Worm (Caenorhabditis elegans) whole organism, L2 larva: Measurements from ENCODE around the gene srh-166.

Experiments used
- C34F6.9 ChIP-seq: fragments of 150-350 bp; optimal IDR thresholded peaks from 2 replicates; lab custom pipeline; 2014; ENCODE audit warnings: missing biosample characterization, missing genetic modification characterization
- F13H6.1 ChIP-seq: sonication (generic microtip); optimal IDR thresholded peaks from 2 replicates; lab custom pipeline; 2016; ENCODE audit warnings: missing genetic modification characterization, missing compliant biosample characterization
- Y55F3AM.14 ChIP-seq: fragments of 200-800 bp; sonication (Bioruptor generic); optimal IDR thresholded peaks from 2 replicates; lab custom pipeline; 2018; ENCODE audit warnings: mild to moderate bottlenecking, missing genetic modification characterization, missing compliant biosample characterization
- alr-1 ChIP-seq: fragments of 150-350 bp; optimal IDR thresholded peaks from 2 replicates; lab custom pipeline; 2014; ENCODE audit warnings: missing biosample characterization, missing genetic modification characterization
- aly-2 ChIP-seq: fragments of 150-350 bp; optimal IDR thresholded peaks from 2 replicates; lab custom pipeline; 2014; ENCODE audit warnings: missing biosample characterization, missing genetic modification characterization
- ama-1 ChIP-seq: fragments of 150-350 bp; optimal IDR thresholded peaks from 2 replicates; lab custom pipeline; 2018; ENCODE audit warnings: inconsistent platforms
- ceh-16 ChIP-seq: fragments of 150-350 bp; optimal IDR thresholded peaks from 2 replicates; lab custom pipeline; 2014; ENCODE audit warnings: missing biosample characterization, missing genetic modification characterization
- ceh-82 ChIP-seq: fragments of 150-350 bp; optimal IDR thresholded peaks from 2 replicates; lab custom pipeline; 2014; ENCODE audit warnings: missing biosample characterization, missing genetic modification characterization
- crh-2 ChIP-seq: sonication (generic microtip); optimal IDR thresholded peaks from 2 replicates; lab custom pipeline; 2017; ENCODE audit warnings: missing biosample characterization, missing genetic modification characterization
- egl-27 ChIP-seq: sonication (generic microtip); optimal IDR thresholded peaks from 3 replicates; lab custom pipeline; 2017; ENCODE audit warnings: missing biosample characterization, missing genetic modification reagents, missing genetic modification characterization
- elt-1 ChIP-seq: fragments of 150-350 bp; optimal IDR thresholded peaks from 2 replicates; lab custom pipeline; 2014; ENCODE audit warnings: missing biosample characterization, missing genetic modification characterization
- elt-3 ChIP-seq: sonication (generic microtip); optimal IDR thresholded peaks from 2 replicates; lab custom pipeline; 2017; ENCODE audit warnings: missing biosample characterization, missing genetic modification characterization
- gmeb-1 ChIP-seq: fragments of 150-350 bp; optimal IDR thresholded peaks from 2 replicates; lab custom pipeline; 2014; ENCODE audit warnings: missing biosample characterization, missing genetic modification characterization
- lin-11 ChIP-seq: fragments of 150-350 bp; sonication (generic microtip); optimal IDR thresholded peaks from 2 replicates; lab custom pipeline; 2014; ENCODE audit warnings: missing biosample characterization, missing genetic modification characterization, inconsistent platforms, mixed read lengths
- lin-13 ChIP-seq: fragments of 150-350 bp; optimal IDR thresholded peaks from 2 replicates; lab custom pipeline; 2014; ENCODE audit warnings: missing biosample characterization, missing genetic modification reagents, missing genetic modification characterization
- lin-39 ChIP-seq: fragments of 150-350 bp; optimal IDR thresholded peaks from 2 replicates; lab custom pipeline; 2014; ENCODE audit warnings: missing biosample characterization, missing genetic modification reagents, missing genetic modification characterization
- lsy-2 ChIP-seq, 2 experiments: fragments of 150-350 bp in 1 of 2; sonication (generic microtip) in 1 of 2; optimal IDR thresholded peaks; 2 replicates each; lab custom pipeline; 2014 to 2017; ENCODE audit warnings: missing biosample characterization in 2 of 2, missing genetic modification characterization in 2 of 2
- mab-5 ChIP-seq: fragments of 150-350 bp; optimal IDR thresholded peaks from 2 replicates; lab custom pipeline; 2014; ENCODE audit warnings: missing biosample characterization, missing genetic modification characterization
- mbf-1 ChIP-seq: sonication (generic microtip); optimal IDR thresholded peaks from 2 replicates; lab custom pipeline; 2017; ENCODE audit warnings: missing biosample characterization, missing genetic modification characterization
- mdl-1 ChIP-seq, 2 experiments: fragments of 150-350 bp in 1 of 2; sonication (generic microtip) in 1 of 2; optimal IDR thresholded peaks; 2 replicates each; lab custom pipeline; 2017; ENCODE audit warnings: missing biosample characterization in 2 of 2, missing genetic modification characterization in 2 of 2
- nhr-10 ChIP-seq: sonication (generic microtip); optimal IDR thresholded peaks from 2 replicates; lab custom pipeline; 2017; ENCODE audit warnings: missing biosample characterization, missing genetic modification characterization
- nhr-11 ChIP-seq: fragments of 150-350 bp; optimal IDR thresholded peaks from 2 replicates; lab custom pipeline; 2014; ENCODE audit warnings: missing biosample characterization, missing genetic modification characterization
- nhr-12 ChIP-seq: fragments of 150-350 bp; optimal IDR thresholded peaks from 2 replicates; lab custom pipeline; 2014; ENCODE audit warnings: missing biosample characterization, missing genetic modification characterization
- nhr-129 ChIP-seq: fragments of 150-350 bp; optimal IDR thresholded peaks from 2 replicates; lab custom pipeline; 2014; ENCODE audit warnings: missing biosample characterization, missing genetic modification characterization
- nhr-21 ChIP-seq: fragments of 150-350 bp; optimal IDR thresholded peaks from 2 replicates; lab custom pipeline; 2014; ENCODE audit warnings: missing biosample characterization, missing genetic modification characterization
- nhr-23 ChIP-seq: fragments of 150-350 bp; optimal IDR thresholded peaks from 2 replicates; lab custom pipeline; 2014; ENCODE audit warnings: missing biosample characterization, missing genetic modification reagents, missing genetic modification characterization
- nhr-237 ChIP-seq: fragments of 150-350 bp; optimal IDR thresholded peaks from 2 replicates; lab custom pipeline; 2014; ENCODE audit warnings: missing biosample characterization, missing genetic modification characterization
- nhr-25 ChIP-seq: fragments of 150-350 bp; sonication (generic microtip); optimal IDR thresholded peaks from 3 replicates; lab custom pipeline; 2014; ENCODE audit warnings: missing biosample characterization, missing genetic modification characterization
- nhr-6 ChIP-seq: fragments of 150-350 bp; optimal IDR thresholded peaks from 2 replicates; lab custom pipeline; 2014; ENCODE audit warnings: missing biosample characterization, missing genetic modification characterization
- nhr-77 ChIP-seq: fragments of 150-350 bp; optimal IDR thresholded peaks from 2 replicates; lab custom pipeline; 2014; ENCODE audit warnings: missing biosample characterization, missing genetic modification characterization
- skn-1 ChIP-seq: sonication (generic microtip); optimal IDR thresholded peaks from 2 replicates; lab custom pipeline; 2017; ENCODE audit warnings: missing biosample characterization, missing genetic modification characterization
- sma-3 ChIP-seq: sonication (generic microtip); optimal IDR thresholded peaks from 2 replicates; lab custom pipeline; 2016; ENCODE audit warnings: missing genetic modification reagents, missing genetic modification characterization, missing compliant biosample characterization
- snpc-4 ChIP-seq: fragments of 150-350 bp; optimal IDR thresholded peaks from 2 replicates; lab custom pipeline; 2014; ENCODE audit warnings: missing biosample characterization, missing genetic modification characterization
- unc-39 ChIP-seq: fragments of 150-350 bp; optimal IDR thresholded peaks from 2 replicates; lab custom pipeline; 2014; ENCODE audit warnings: missing biosample characterization, missing genetic modification characterization
- unc-55 ChIP-seq: fragments of 150-350 bp; sonication (generic microtip); optimal IDR thresholded peaks from 3 replicates; lab custom pipeline; 2014; ENCODE audit warnings: missing biosample characterization, missing genetic modification reagents, missing genetic modification characterization
- unc-62 ChIP-seq: fragments of 150-350 bp; optimal IDR thresholded peaks from 2 replicates; lab custom pipeline; 2014; ENCODE audit warnings: missing biosample characterization, missing genetic modification reagents, missing genetic modification characterization
- zag-1 ChIP-seq: fragments of 150-350 bp; optimal IDR thresholded peaks from 2 replicates; lab custom pipeline; 2014; ENCODE audit warnings: missing biosample characterization, missing genetic modification characterization
- ztf-1 ChIP-seq: fragments of 200-800 bp; sonication (Bioruptor generic); conservative IDR thresholded peaks from 2 replicates; pipeline ENCODE4 v1.3.6; 2022; ENCODE audit warnings: missing genetic modification characterization, missing compliant biosample characterization
- ztf-11 ChIP-seq: sonication (generic microtip); optimal IDR thresholded peaks from 2 replicates; lab custom pipeline; 2017; ENCODE audit warnings: missing biosample characterization, missing genetic modification characterization
- ztf-4 ChIP-seq: fragments of 150-350 bp; optimal IDR thresholded peaks from 2 replicates; lab custom pipeline; 2014; ENCODE audit warnings: missing biosample characterization, missing genetic modification characterization

srh-166 gene

DNA sequence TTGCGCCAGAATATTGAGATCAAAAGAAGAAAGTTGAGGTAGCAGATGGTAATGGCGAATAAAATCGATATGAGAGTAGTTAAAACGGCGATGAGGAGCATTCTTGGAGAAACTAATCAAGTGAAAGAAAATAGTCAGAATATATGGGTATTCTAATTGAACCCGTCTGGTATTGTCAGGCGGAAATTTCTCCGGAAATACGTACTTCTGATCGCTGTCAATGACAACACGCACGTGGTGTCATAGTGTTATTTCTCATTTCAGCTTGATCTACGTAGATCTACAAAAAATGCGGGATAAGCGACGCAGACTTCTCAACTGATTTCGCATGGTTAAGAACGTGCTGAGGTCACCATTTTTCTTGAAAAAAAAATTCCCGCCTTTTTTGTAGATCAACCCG lies 33.3 kb downstream of the srh-166 start, which contains the start of gene srbc-79:
srbc-79 (minus strand) TSS at position 101 of the 400 bp plus-strand sequence.
- TF ChIP-seq gmeb-1 (no peak), lin-11 (tag; lab: Kevin White, UChicago) (no peak), nhr-6 (tag; lab: Kevin White, UChicago) (no peak), Y55F3AM.14 (GFP tag; lab: Kevin White, UChicago) (no peak), crh-2 (tag; lab: Kevin White, UChicago) (no peak), nhr-77 (tag; lab: Kevin White, UChicago) (no peak), egl-27 (tag; lab: Kevin White, UChicago) (no peak), nhr-10 (tag; lab: Kevin White, UChicago) (no peak), mbf-1 (no peak), ama-1 (lab: Kevin White, UChicago) (no peak), ceh-82 (tag; lab: Kevin White, UChicago) (no peak), mdl-1 (tag; optimal IDR thresholded peaks at IDR 0.05; lab: Kevin White, UChicago) (no peak), C34F6.9 (no peak)

DNA sequence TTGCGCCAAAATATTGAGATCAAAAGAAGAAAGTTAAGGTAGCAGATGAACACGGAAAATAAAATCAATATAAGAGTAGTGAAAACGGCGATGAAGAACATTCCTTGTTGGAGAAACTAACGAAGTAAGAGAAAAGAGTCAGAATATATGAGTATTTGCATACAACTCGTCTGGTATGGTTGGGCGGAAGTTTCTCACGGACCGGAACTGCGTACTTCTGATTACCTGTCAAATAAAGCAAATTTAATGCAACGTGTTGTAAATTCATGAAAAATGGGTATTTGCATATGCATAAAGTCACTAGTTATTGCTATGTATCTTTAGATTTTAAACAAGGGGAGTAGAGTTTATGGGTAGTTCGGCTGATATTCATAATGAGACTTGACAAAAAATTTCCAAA lies 36.6 kb downstream of the srh-166 start, which contains the start of gene srbc-78:
srbc-78 (minus strand) TSS at position 101 of the 400 bp plus-strand sequence.
- no peak for TF ChIP-seq zag-1 (tag; lab: Kevin White, UChicago)
- no peak for TF ChIP-seq alr-1
- no peak for TF ChIP-seq mdl-1 (tag; optimal IDR thresholded peaks at IDR 0.05; lab: Kevin White, UChicago)
- no peak for TF ChIP-seq snpc-4 (tag; lab: Kevin White, UChicago)
- no peak for TF ChIP-seq mab-5
- no peak for TF ChIP-seq F13H6.1 (tag; lab: Kevin White, UChicago)
- no peak for TF ChIP-seq C34F6.9
- TF ChIP-seq ama-1 (lab: Kevin White, UChicago): no peak
- no peak for TF ChIP-seq nhr-77 (tag; lab: Kevin White, UChicago)
- TF ChIP-seq nhr-237: no peak
- no peak for TF ChIP-seq nhr-10 (tag; lab: Kevin White, UChicago)

DNA sequence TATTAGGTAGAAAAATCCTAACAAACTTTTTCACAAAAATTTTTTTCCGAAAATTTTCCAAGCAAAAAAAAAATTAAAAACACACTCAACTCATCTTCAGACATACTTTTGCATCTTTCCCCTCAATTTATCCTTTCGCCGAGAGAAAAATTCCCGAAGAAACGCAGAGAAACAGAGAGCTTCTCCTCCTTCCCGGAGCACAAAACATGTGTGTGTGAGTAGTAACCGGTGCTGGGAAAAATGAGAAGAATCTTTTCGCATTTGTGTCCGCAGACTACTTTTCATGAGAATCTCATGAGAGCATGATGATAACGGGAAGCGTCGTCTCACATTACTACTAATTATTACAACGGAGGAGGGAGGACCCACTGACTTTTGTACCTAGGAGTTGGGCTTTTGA lies 39.1 kb downstream of the srh-166 start:
- TF ChIP-seq nhr-12 (tag; lab: Kevin White, UChicago) (no peak), nhr-129 (tag; lab: Kevin White, UChicago) (peak; percentile 51), unc-39 (tag; lab: Kevin White, UChicago) (no peak), zag-1 (tag; lab: Kevin White, UChicago) (no peak), elt-3 (tag; lab: Kevin White, UChicago) (no peak), crh-2 (tag; lab: Kevin White, UChicago) (no peak), ceh-16 (tag; lab: Kevin White, UChicago) (no peak), aly-2 (tag; lab: Kevin White, UChicago) (no peak), F13H6.1 (tag; lab: Kevin White, UChicago) (peak; percentile 57), C34F6.9 (peak; percentile 4), elt-1 (tag; lab: Kevin White, UChicago) (no peak), lin-13 (GFP tag; lab: Kevin White, UChicago) (no peak), nhr-21 (tag; lab: Kevin White, UChicago) (no peak), nhr-25 (tag; lab: Kevin White, UChicago) (no peak), unc-55 (peak; percentile 16), lsy-2 (tag; optimal IDR thresholded peaks at IDR 0.05; lab: Kevin White, UChicago) (peak in 1 of 2 experiments; percentile 33), nhr-23 (no peak), lin-39 (tag; lab: Kevin White, UChicago) (no peak), nhr-77 (tag; lab: Kevin White, UChicago) (no peak), nhr-6 (tag; lab: Kevin White, UChicago) (no peak), snpc-4 (tag; lab: Kevin White, UChicago) (no peak), ztf-1 (GFP tag; lab: Robert Waterston, UW) (no peak)

DNA sequence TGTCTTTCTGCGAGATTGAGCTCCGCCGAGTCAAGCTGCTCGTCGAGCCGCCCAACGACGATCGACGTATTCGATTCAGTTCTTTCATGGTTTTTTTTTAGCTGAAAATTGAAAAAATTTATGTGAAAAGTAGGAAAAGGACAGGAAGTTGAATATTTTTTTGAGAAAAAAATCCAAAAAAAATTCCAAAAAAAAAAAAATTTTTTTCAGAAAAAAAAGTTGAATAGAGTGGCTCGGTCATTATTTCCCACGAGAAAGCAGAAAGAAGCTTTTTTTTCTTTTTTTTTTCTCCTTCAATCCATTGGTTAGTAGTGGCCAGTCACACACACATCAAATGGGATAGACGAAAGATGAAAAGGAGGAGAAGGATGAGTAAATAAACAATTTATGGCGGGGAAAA lies 40.4 kb downstream of the srh-166 start, which contains the start of gene dhcr-7:
dhcr-7 (minus strand) TSS at position 101 of the 400 bp plus-strand sequence.
- TF ChIP-seq lsy-2 (tag; optimal IDR thresholded peaks at IDR 0.05; lab: Kevin White, UChicago) (no peak), C34F6.9 (no peak), nhr-12 (tag; lab: Kevin White, UChicago) (no peak), ztf-11 (no peak), elt-1 (tag; lab: Kevin White, UChicago) (no peak), unc-62 (GFP tag; lab: Kevin White, UChicago) (no peak), ceh-16 (tag; lab: Kevin White, UChicago) (no peak), sma-3 (GFP tag; lab: Kevin White, UChicago) (no peak), ztf-4 (no peak), nhr-237 (no peak), nhr-11 (tag; lab: Kevin White, UChicago) (no peak), skn-1 (tag; lab: Kevin White, UChicago) (no peak), nhr-25 (tag; lab: Kevin White, UChicago) (no peak), Y55F3AM.14 (GFP tag; lab: Kevin White, UChicago) (no peak)
